Fruit fly (Drosophila melanogaster) whole organism, embryonic: ENCODE measurements around the gene shams.

ENCODE experiments used
- CG11695 ChIP-seq: fragments of 200-800 bp; sonication (Bioruptor generic); IDR thresholded peaks from 3 replicates; pipeline ENCODE4 v1.3.6; 2022; ENCODE audit warnings: missing biosample characterization, missing genetic modification characterization
- CG12236 ChIP-seq: fragments of 200-800 bp; sonication (Bioruptor generic); optimal IDR thresholded peaks from 2 replicates; lab custom pipeline; 2016; ENCODE audit warnings: missing biosample characterization, missing genetic modification characterization
- CG13624 ChIP-seq: fragments of 200-800 bp; sonication (Bioruptor generic); optimal IDR thresholded peaks from 2 replicates; lab custom pipeline; 2016; ENCODE audit warnings: missing biosample characterization, missing genetic modification characterization
- CG16813 ChIP-seq: fragments of 200-800 bp; sonication (Bioruptor generic); IDR thresholded peaks from 3 replicates; pipeline ENCODE4 v1.3.6; 2022; ENCODE audit warnings: missing biosample characterization, missing genetic modification characterization; ENCODE audit not compliant: partially characterized antibody
- CG18262 ChIP-seq: fragments of 200-800 bp; optimal IDR thresholded peaks from 3 replicates; lab custom pipeline; 2019; ENCODE audit warnings: missing biosample characterization, mild to moderate bottlenecking, missing genetic modification characterization, moderate library complexity
- CG2116 ChIP-seq: fragments of 200-800 bp; sonication (Bioruptor generic); optimal IDR thresholded peaks from 3 replicates; lab custom pipeline; 2018; ENCODE audit warnings: missing biosample characterization, mild to moderate bottlenecking, missing genetic modification characterization
- CG30403 ChIP-seq: fragments of 200-800 bp; sonication (Bioruptor generic); optimal IDR thresholded peaks from 3 replicates; lab custom pipeline; 2016; ENCODE audit warnings: missing biosample characterization, missing genetic modification characterization
- CG33213 ChIP-seq: fragments of 200-800 bp; sonication (Bioruptor generic); optimal IDR thresholded peaks from 3 replicates; lab custom pipeline; 2016; ENCODE audit warnings: missing biosample characterization, missing genetic modification characterization
- CG33557 ChIP-seq: fragments of 200-800 bp; sonication (Bioruptor generic); optimal IDR thresholded peaks from 2 replicates; lab custom pipeline; 2019; ENCODE audit warnings: missing biosample characterization, mild to moderate bottlenecking, missing genetic modification characterization, moderate library complexity
- CG3847 ChIP-seq: fragments of 200-800 bp; sonication (Bioruptor generic); IDR thresholded peaks from 2 replicates; pipeline ENCODE4 v1.3.6; 2022; ENCODE audit warnings: missing biosample characterization, missing genetic modification characterization
- CG4424 ChIP-seq: fragments of 200-800 bp; sonication (Bioruptor generic); optimal IDR thresholded peaks from 3 replicates; lab custom pipeline; 2016; ENCODE audit warnings: missing biosample characterization, missing genetic modification characterization
- CG4617 ChIP-seq: fragments of 200-800 bp; sonication (Bioruptor generic); optimal IDR thresholded peaks from 3 replicates; lab custom pipeline; 2016; ENCODE audit warnings: missing biosample characterization, missing genetic modification characterization, borderline replicate concordance
- CG5180 ChIP-seq: fragments of 200-800 bp; sonication (Bioruptor generic); optimal IDR thresholded peaks from 3 replicates; lab custom pipeline; 2017; ENCODE audit warnings: missing biosample characterization, missing genetic modification characterization, mild to moderate bottlenecking, moderate library complexity, missing genetic modification reagents
- CG6254 ChIP-seq: fragments of 200-800 bp; sonication (Bioruptor generic); optimal IDR thresholded peaks from 3 replicates; lab custom pipeline; 2017; ENCODE audit warnings: mild to moderate bottlenecking, missing biosample characterization, missing genetic modification reagents, missing genetic modification characterization
- CG6654 ChIP-seq: fragments of 200-800 bp; sonication (Bioruptor generic); optimal IDR thresholded peaks from 2 replicates; lab custom pipeline; 2017; ENCODE audit warnings: missing biosample characterization, mild to moderate bottlenecking, missing genetic modification characterization
- CG7928 ChIP-seq: fragments of 200-800 bp; sonication (Bioruptor generic); optimal IDR thresholded peaks from 2 replicates; lab custom pipeline; 2017; ENCODE audit warnings: missing biosample characterization, mild to moderate bottlenecking, missing genetic modification characterization
- CG8089 ChIP-seq: fragments of 200-800 bp; sonication (Bioruptor generic); optimal IDR thresholded peaks from 3 replicates; lab custom pipeline; 2016; ENCODE audit warnings: missing biosample characterization, missing genetic modification characterization
- CG9797 ChIP-seq: fragments of 200-800 bp; sonication (Bioruptor generic); optimal IDR thresholded peaks from 3 replicates; lab custom pipeline; 2018; ENCODE audit warnings: missing biosample characterization, mild to moderate bottlenecking, missing genetic modification characterization
- CHES-1-like ChIP-seq: fragments of 200-800 bp; sonication (Bioruptor generic); optimal IDR thresholded peaks from 2 replicates; lab custom pipeline; 2016; ENCODE audit warnings: missing biosample characterization, missing genetic modification characterization
- Doc3 ChIP-seq: fragments of 200-800 bp; sonication (Bioruptor generic); IDR thresholded peaks from 3 replicates; pipeline ENCODE4 v1.3.6; 2022; ENCODE audit warnings: missing biosample characterization, missing genetic modification characterization; ENCODE audit not compliant: partially characterized antibody
- Dref ChIP-seq: fragments of 200-800 bp; sonication (Bioruptor generic); IDR thresholded peaks from 2 replicates; pipeline ENCODE4 v1.3.6; 2022; ENCODE audit warnings: missing biosample characterization, missing genetic modification characterization
- Myb ChIP-seq: fragments of 200-800 bp; sonication (Bioruptor generic); optimal IDR thresholded peaks from 2 replicates; lab custom pipeline; 2016; ENCODE audit warnings: missing biosample characterization, missing genetic modification characterization
- Oaz ChIP-seq: fragments of 200-800 bp; sonication (Bioruptor generic); IDR thresholded peaks from 2 replicates; pipeline ENCODE4 v1.3.6; 2022; ENCODE audit warnings: missing biosample characterization, missing genetic modification characterization
- Oli ChIP-seq: fragments of 200-800 bp; sonication (Bioruptor generic); optimal IDR thresholded peaks from 2 replicates; lab custom pipeline; 2018; ENCODE audit warnings: missing biosample characterization, mild to moderate bottlenecking, missing genetic modification characterization, moderate library complexity
- Opbp ChIP-seq: fragments of 200-800 bp; sonication (Bioruptor generic); IDR thresholded peaks from 3 replicates; pipeline ENCODE4 v1.3.6; 2022; ENCODE audit warnings: missing biosample characterization, missing genetic modification characterization; ENCODE audit not compliant: partially characterized antibody
- Spps ChIP-seq: fragments of 200-800 bp; sonication (Bioruptor generic); optimal IDR thresholded peaks from 2 replicates; lab custom pipeline; 2018; ENCODE audit warnings: missing biosample characterization, mild to moderate bottlenecking, missing genetic modification characterization
- az2 ChIP-seq: fragments of 200-800 bp; sonication (Bioruptor generic); optimal IDR thresholded peaks from 3 replicates; lab custom pipeline; 2016; ENCODE audit warnings: missing biosample characterization, missing genetic modification characterization
- chif ChIP-seq, 2 experiments: fragments of 200-800 bp; sonication (Bioruptor generic); optimal IDR thresholded peaks; 3 replicates each; lab custom pipeline; 2016; ENCODE audit warnings: missing biosample characterization in 2 of 2, missing genetic modification characterization in 2 of 2
- corto ChIP-seq: fragments of 200-800 bp; sonication (Bioruptor generic); optimal IDR thresholded peaks from 2 replicates; lab custom pipeline; 2016; ENCODE audit warnings: missing biosample characterization, mild to moderate bottlenecking, missing genetic modification characterization, moderate library complexity
- dmrt11E ChIP-seq: fragments of 200-800 bp; sonication (Bioruptor generic); optimal IDR thresholded peaks from 3 replicates; lab custom pipeline; 2018; ENCODE audit warnings: missing biosample characterization, mild to moderate bottlenecking, missing genetic modification characterization, moderate library complexity
- fru ChIP-seq: fragments of >200 bp; optimal IDR thresholded peaks from 2 replicates; lab custom pipeline; 2017
- gcm2 ChIP-seq: fragments of 200-800 bp; sonication (Bioruptor generic); optimal IDR thresholded peaks from 2 replicates; lab custom pipeline; 2016; ENCODE audit warnings: missing biosample characterization, missing genetic modification characterization
- grau ChIP-seq: fragments of 200-800 bp; optimal IDR thresholded peaks from 3 replicates; lab custom pipeline; 2019; ENCODE audit warnings: missing biosample characterization, mild to moderate bottlenecking, missing genetic modification characterization, moderate library complexity
- gro ChIP-seq: fragments of 200-800 bp; sonication (Bioruptor generic); optimal IDR thresholded peaks from 2 replicates; lab custom pipeline; 2016; ENCODE audit warnings: missing biosample characterization, missing genetic modification characterization
- hb ChIP-seq: fragments of 200-800 bp; sonication (Bioruptor generic); IDR thresholded peaks from 3 replicates; pipeline ENCODE4 v1.3.6; 2022; ENCODE audit warnings: missing biosample characterization, missing genetic modification characterization; ENCODE audit not compliant: partially characterized antibody
- inv ChIP-seq: fragments of 200-800 bp; sonication (Bioruptor generic); IDR thresholded peaks from 2 replicates; pipeline ENCODE4 v1.3.6; 2022; ENCODE audit warnings: missing biosample characterization, missing genetic modification characterization; ENCODE audit not compliant: partially characterized antibody
- jumu ChIP-seq: fragments of 200-800 bp; sonication (Bioruptor generic); optimal IDR thresholded peaks from 3 replicates; lab custom pipeline; 2016; ENCODE audit warnings: missing biosample characterization, missing genetic modification characterization
- lbe ChIP-seq: fragments of 200-800 bp; sonication (Bioruptor generic); optimal IDR thresholded peaks from 2 replicates; lab custom pipeline; 2016; ENCODE audit warnings: missing biosample characterization, mild to moderate bottlenecking, missing genetic modification characterization
- luna ChIP-seq: fragments of 200-800 bp; sonication (Bioruptor generic); optimal IDR thresholded peaks from 2 replicates; lab custom pipeline; 2016; ENCODE audit warnings: missing biosample characterization, missing genetic modification characterization
- nerfin-2 ChIP-seq: fragments of 200-800 bp; sonication (Bioruptor generic); IDR thresholded peaks from 2 replicates; pipeline ENCODE4 v1.3.6; 2022; ENCODE audit warnings: missing biosample characterization, missing genetic modification characterization; ENCODE audit not compliant: partially characterized antibody
- nmo ChIP-seq: fragments of 200-800 bp; sonication (Bioruptor generic); optimal IDR thresholded peaks from 2 replicates; lab custom pipeline; 2018; ENCODE audit warnings: missing biosample characterization, mild to moderate bottlenecking, missing genetic modification characterization, moderate library complexity
- pho ChIP-seq: fragments of 200-800 bp; sonication (Bioruptor generic); optimal IDR thresholded peaks from 2 replicates; lab custom pipeline; 2016; ENCODE audit warnings: missing biosample characterization, missing genetic modification characterization
- pzg ChIP-seq: fragments of 200-800 bp; sonication (Bioruptor generic); optimal IDR thresholded peaks from 3 replicates; lab custom pipeline; 2018; ENCODE audit warnings: missing biosample characterization, mild to moderate bottlenecking, missing genetic modification characterization, moderate library complexity
- sim ChIP-seq: fragments of 200-800 bp; sonication (Bioruptor generic); IDR thresholded peaks from 2 replicates; pipeline ENCODE4 v1.3.6; 2022; ENCODE audit warnings: missing biosample characterization, missing genetic modification characterization
- sima ChIP-seq: fragments of 200-800 bp; sonication (Bioruptor generic); optimal IDR thresholded peaks from 2 replicates; lab custom pipeline; 2016; ENCODE audit warnings: missing biosample characterization, missing genetic modification characterization
- sna ChIP-seq: fragments of 200-800 bp; sonication (Bioruptor generic); IDR thresholded peaks from 2 replicates; pipeline ENCODE4 v1.3.6; 2022; ENCODE audit warnings: missing biosample characterization, missing genetic modification characterization; ENCODE audit not compliant: partially characterized antibody
- tio ChIP-seq: fragments of 200-800 bp; sonication (Bioruptor generic); optimal IDR thresholded peaks from 2 replicates; lab custom pipeline; 2017; ENCODE audit warnings: missing biosample characterization, missing genetic modification characterization, inconsistent platforms
- trem ChIP-seq: fragments of 200-800 bp; optimal IDR thresholded peaks from 3 replicates; lab custom pipeline; 2019; ENCODE audit warnings: missing biosample characterization, mild to moderate bottlenecking, missing genetic modification characterization, moderate library complexity
- unc-4 ChIP-seq: fragments of 200-800 bp; sonication (Bioruptor generic); IDR thresholded peaks from 2 replicates; pipeline ENCODE4 v1.3.6; 2022; ENCODE audit warnings: missing biosample characterization, missing genetic modification characterization; ENCODE audit not compliant: partially characterized antibody
- wor ChIP-seq: fragments of 200-800 bp; sonication (Bioruptor generic); IDR thresholded peaks from 2 replicates; pipeline ENCODE4 v1.3.6; 2022; ENCODE audit warnings: missing biosample characterization, missing genetic modification characterization

shams gene

dm6 chr3R:25039028-25039476 lies 35.4 kb downstream of the shams start, which contains the start of the genes Ythdf and bai (continued):
- TF ChIP-seq CG9797 (GFP tag; lab: Kevin White, UChicago) (peak; percentile 75), CG6254 (GFP tag; lab: Kevin White, UChicago) (no peak), CG4424 (peak; percentile 39), az2 (peak; percentile 15), CG30403 (GFP tag; lab: Kevin White, UChicago) (peak; percentile 64), sima (no peak), nerfin-2 (peak; percentile 56; the same call in 1 of the 2 replicates), CG33557 (GFP tag; lab: Kevin White, UChicago) (peak; percentile 47), CG3847 (peak; percentile 50; the same call in 1 of the 2 replicates), trem (tag; lab: Kevin White, UChicago) (peak; percentile 76), Oli (no peak), chif (GFP tag; optimal IDR thresholded peaks at IDR 0.05; lab: Kevin White, UChicago) (peak in 1 of 2 experiments; percentile 18), inv (GFP tag; lab: Robert Waterston, UW) (peak; percentile 87), grau (tag; lab: Kevin White, UChicago) (no peak), CG11695 (GFP tag; lab: Robert Waterston, UW) (no peak), nmo (GFP tag; lab: Kevin White, UChicago) (peak; percentile 81), CG8089 (GFP tag; lab: Kevin White, UChicago) (no peak), Spps (no peak), sim (GFP tag; lab: Robert Waterston, UW) (no peak), pzg (GFP tag; lab: Kevin White, UChicago) (peak; percentile 84), CG33213 (GFP tag; lab: Kevin White, UChicago) (peak; percentile 23), wor (GFP tag; lab: Robert Waterston, UW) (no peak), lbe (GFP tag; lab: Kevin White, UChicago) (peak; percentile 34), sna (GFP tag; lab: Robert Waterston, UW) (peak; percentile 90), unc-4 (GFP tag; lab: Robert Waterston, UW) (peak; percentile 92), CG6654 (GFP tag; lab: Kevin White, UChicago) (no peak), CG13624 (GFP tag; lab: Kevin White, UChicago) (peak; percentile 65), CG4617 (GFP tag; lab: Kevin White, UChicago) (peak; percentile 78), Opbp (GFP tag; lab: Robert Waterston, UW) (peak; percentile 74; the same call in 2 of the 3 replicates), luna (GFP tag; lab: Kevin White, UChicago) (no peak), CG2116 (GFP tag; lab: Kevin White, UChicago) (peak; percentile 85), CG5180 (GFP tag; lab: Kevin White, UChicago) (no peak), CG7928 (GFP tag; lab: Kevin White, UChicago) (peak; percentile 94), tio (GFP tag; lab: Kevin White, UChicago) (no peak), corto (GFP tag; lab: Kevin White, UChicago) (no peak), Myb (GFP tag; lab: Kevin White, UChicago) (peak; percentile 89), jumu (peak; percentile 30), CG16813 (peak; percentile 84), dmrt11E (tag; lab: Kevin White, UChicago) (peak; percentile 34), CG18262 (tag; lab: Kevin White, UChicago) (no peak), CG12236 (GFP tag; lab: Kevin White, UChicago) (no peak), hb (GFP tag; lab: Robert Waterston, UW) (peak; percentile 78), Doc3 (GFP tag; lab: Robert Waterston, UW) (peak; percentile 60), fru (lab: Kevin White, UChicago) (no peak), gro (peak; percentile 35), Oaz (GFP tag; lab: Robert Waterston, UW) (no peak), CHES-1-like (GFP tag; lab: Kevin White, UChicago) (peak; percentile 61), gcm2 (GFP tag; lab: Kevin White, UChicago) (no peak), Dref (GFP tag; lab: Robert Waterston, UW) (peak; percentile 84), pho (GFP tag; lab: Kevin White, UChicago) (peak; percentile 38)
